Worm (Caenorhabditis elegans): Measurements from ENCODE around the gene nex-1.

The nex-1 gene

DNA sequence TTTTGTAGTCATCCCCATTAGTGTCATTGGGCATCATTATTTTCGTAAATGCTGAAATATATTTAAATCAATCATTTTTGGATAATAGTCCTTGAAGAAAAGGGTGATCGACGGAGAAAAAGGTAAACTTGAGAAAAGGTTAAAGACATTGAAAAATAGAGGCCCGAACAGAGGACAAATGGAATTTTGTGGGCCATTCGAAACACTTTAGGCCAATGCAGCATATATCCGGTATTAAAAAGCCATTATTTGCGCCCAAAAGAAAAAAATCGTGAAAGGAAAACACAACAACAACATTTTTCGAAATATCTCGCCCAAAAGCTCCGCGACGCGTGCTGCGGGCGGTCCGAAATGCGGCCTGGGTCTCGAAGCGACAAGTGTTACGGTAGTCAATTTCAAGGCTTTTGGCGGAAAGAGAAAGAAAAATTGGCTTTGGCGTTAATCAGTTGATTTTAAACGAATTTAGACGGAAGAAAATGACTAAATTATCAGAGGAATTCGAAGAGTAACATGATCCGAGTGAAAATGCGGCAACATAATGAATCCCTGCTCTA lies 18.5 kb upstream of the nex-1 start, which contains the start of gene morc-1:
morc-1 (minus strand) TSS at position 51 of the 554 bp plus-strand sequence.
- TF ChIP-seq ets-5 (GFP tag; IDR thresholded peaks at IDR 0.05), result no peak
- no peak for TF ChIP-seq nhr-237 (tag; optimal IDR thresholded peaks at IDR 0.05)
- no peak for TF ChIP-seq mdl-1 (tag; optimal IDR thresholded peaks at IDR 0.05)
- TF ChIP-seq zag-1 (tag; optimal IDR thresholded peaks at IDR 0.05), result no peak
- TF ChIP-seq vab-15 (tag; optimal IDR thresholded peaks at IDR 0.05), result no peak
- no peak for TF ChIP-seq nhr-77 (tag; optimal IDR thresholded peaks at IDR 0.05)
- no peak for TF ChIP-seq unc-86 (tag; optimal IDR thresholded peaks at IDR 0.05)
- TF ChIP-seq lin-14 (GFP tag; optimal IDR thresholded peaks at IDR 0.05), result no peak
- TF ChIP-seq pax-3 (tag; optimal IDR thresholded peaks at IDR 0.05), result no peak
- no peak for TF ChIP-seq tbx-2 (tag; optimal IDR thresholded peaks at IDR 0.05)
- no peak for TF ChIP-seq tlp-1 (tag; optimal IDR thresholded peaks at IDR 0.05)
- no peak for TF ChIP-seq lir-3 (tag; optimal IDR thresholded peaks at IDR 0.05; ENCODE audit: poor library complexity)
- TF ChIP-seq jun-1 (tag; optimal IDR thresholded peaks at IDR 0.05), result no peak
- TF ChIP-seq fos-1 (tag; optimal IDR thresholded peaks at IDR 0.05), result no peak
- TF ChIP-seq dpl-1 (GFP tag; optimal IDR thresholded peaks at IDR 0.05), result no peak
- TF ChIP-seq lsy-2 (tag; optimal IDR thresholded peaks at IDR 0.05), result no peak

- peak in 1 of 2 experiments; percentile 28 for TF ChIP-seq lsy-2 (tag; optimal IDR thresholded peaks at IDR 0.05)
- TF ChIP-seq nhr-237 (tag; optimal IDR thresholded peaks at IDR 0.05), result no peak
Measured at ce11 chrIII:5208992-5209391, 16.4 kb upstream of the nex-1 start, which contains the start of gene syx-16. Gene syx-16 (minus strand): TSS chrIII:5209109.

DNA sequence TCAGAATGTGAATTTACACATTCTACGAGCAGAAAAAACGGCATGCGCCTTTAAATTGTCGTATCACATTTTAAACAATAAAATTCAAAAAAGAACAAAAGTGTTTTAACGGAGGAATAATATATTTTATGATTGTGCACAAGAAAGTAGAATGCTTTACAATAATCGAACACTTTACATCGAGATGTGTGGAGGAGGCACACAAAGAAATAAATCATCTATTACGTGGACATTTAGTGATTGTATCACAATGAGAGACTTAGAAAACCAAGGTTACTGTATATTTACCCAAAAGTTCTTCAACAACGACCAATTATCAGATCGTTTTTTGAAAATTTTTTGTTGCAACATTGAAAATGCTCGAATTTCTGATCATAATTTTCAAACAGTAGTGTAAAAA lies 15.2 kb upstream of the nex-1 start:
- TF ChIP-seq aha-1 (tag; optimal IDR thresholded peaks at IDR 0.05) (no peak), C04F5.9 (tag; optimal IDR thresholded peaks at IDR 0.05) (no peak), efl-1 (optimal IDR thresholded peaks at IDR 0.05) (no peak), efl-1 (GFP tag; optimal IDR thresholded peaks at IDR 0.05 in 1 of 2) (peak in 1 of 2 experiments; percentile 75)

- TF ChIP-seq blmp-1 (tag; optimal IDR thresholded peaks at IDR 0.05), result peak; percentile 2
- TF ChIP-seq mep-1 (tag; optimal IDR thresholded peaks at IDR 0.05), result peak; percentile 21
- TF ChIP-seq nhr-85 (tag), result peak; percentile 0
- peak; percentile 26 for TF ChIP-seq tbx-2 (tag; optimal IDR thresholded peaks at IDR 0.05)
- TF ChIP-seq nhr-90 (tag; optimal IDR thresholded peaks at IDR 0.05; ENCODE audit: poor library complexity), result peak; percentile 41
- TF ChIP-seq lin-35 (GFP tag; optimal IDR thresholded peaks at IDR 0.05), result peak in 1 of 2 experiments; percentile 7
- peak; percentile 19; the same call in 1 of the 2 replicates for TF ChIP-seq nhr-19 (GFP tag; conservative IDR thresholded peaks at IDR 0.05)
- TF ChIP-seq elt-2 (tag; optimal IDR thresholded peaks at IDR 0.05), result peak; percentile 29
- TF ChIP-seq sup-37 (GFP tag; optimal IDR thresholded peaks at IDR 0.05), result peak; percentile 51
- TF ChIP-seq nhr-47 (tag; optimal IDR thresholded peaks at IDR 0.05), result peak; percentile 56
- TF ChIP-seq nhr-20 (tag; optimal IDR thresholded peaks at IDR 0.05), result peak; percentile 23
- peak; percentile 6 for TF ChIP-seq C16A3.4 (tag; optimal IDR thresholded peaks at IDR 0.05)
- TF ChIP-seq mdl-1 (tag; optimal IDR thresholded peaks at IDR 0.05), result peak in 1 of 2 experiments; percentile 29
- TF ChIP-seq swsn-7 (tag; optimal IDR thresholded peaks at IDR 0.05), result peak; percentile 32
- peak; percentile 26 for TF ChIP-seq xbp-1 (tag; optimal IDR thresholded peaks at IDR 0.05)
- peak; percentile 50 for TF ChIP-seq nhr-71 (tag; optimal IDR thresholded peaks at IDR 0.05)
- TF ChIP-seq ztf-4 (tag; optimal IDR thresholded peaks at IDR 0.05), result peak; percentile 22
- TF ChIP-seq lsy-2 (tag; optimal IDR thresholded peaks at IDR 0.05), result peak; percentile 1 to 62
- peak in 1 of 2 experiments; percentile 10 for TF ChIP-seq efl-1 (optimal IDR thresholded peaks at IDR 0.05)
- TF ChIP-seq efl-1 (GFP tag; optimal IDR thresholded peaks at IDR 0.05 in 1 of 2), result peak in 1 of 2 experiments; percentile 56
Measured at ce11 chrIII:5211137-5211648, 14.2 kb upstream of the nex-1 start.

Measured in whole organism, L1 larva.